Fruit fly (Drosophila melanogaster) whole organism, embryonic: ENCODE results near the gene baf.

Experiments used
- Ada2b ChIP-seq: fragments of 200-800 bp; sonication (Bioruptor generic); IDR thresholded peaks from 2 replicates; pipeline ENCODE4 v1.3.6; 2022; ENCODE audit warnings: missing biosample characterization, missing genetic modification characterization
- Aef1 ChIP-seq: fragments of 200-800 bp; sonication (Bioruptor generic); IDR thresholded peaks from 3 replicates; pipeline ENCODE4 v1.3.6; 2022; ENCODE audit warnings: missing biosample characterization, missing genetic modification characterization
- CG10147 ChIP-seq: fragments of 200-800 bp; sonication (Bioruptor generic); optimal IDR thresholded peaks from 2 replicates; lab custom pipeline; 2019; ENCODE audit warnings: missing biosample characterization, mild to moderate bottlenecking, missing genetic modification characterization, moderate library complexity
- CG1024 ChIP-seq: fragments of 200-800 bp; sonication (Bioruptor generic); IDR thresholded peaks from 2 replicates; pipeline ENCODE4 v1.3.6; 2022; ENCODE audit warnings: missing biosample characterization, missing genetic modification characterization
- CG12299 ChIP-seq: fragments of 200-800 bp; sonication (Bioruptor generic); optimal IDR thresholded peaks from 2 replicates; lab custom pipeline; 2018; ENCODE audit warnings: missing biosample characterization, mild to moderate bottlenecking, missing genetic modification characterization
- CG1233 ChIP-seq: fragments of 200-800 bp; sonication (Bioruptor generic); optimal IDR thresholded peaks from 4 replicates; lab custom pipeline; 2018; ENCODE audit warnings: missing biosample characterization, mild to moderate bottlenecking, missing genetic modification characterization
- CG16813 ChIP-seq: fragments of 200-800 bp; sonication (Bioruptor generic); IDR thresholded peaks from 3 replicates; pipeline ENCODE4 v1.3.6; 2022; ENCODE audit warnings: missing biosample characterization, missing genetic modification characterization; ENCODE audit not compliant: partially characterized antibody
- CG17361 ChIP-seq: fragments of 200-800 bp; sonication (Bioruptor generic); IDR thresholded peaks from 3 replicates; pipeline ENCODE4 v1.3.6; 2022; ENCODE audit warnings: missing biosample characterization, missing genetic modification characterization
- CG18476 ChIP-seq: fragments of 200-800 bp; sonication (Bioruptor generic); optimal IDR thresholded peaks from 2 replicates; lab custom pipeline; 2016; ENCODE audit warnings: missing biosample characterization, mild to moderate bottlenecking, missing genetic modification characterization
- CG31365 ChIP-seq: fragments of 200-800 bp; sonication (Bioruptor generic); optimal IDR thresholded peaks from 2 replicates; lab custom pipeline; 2018; ENCODE audit warnings: missing biosample characterization, mild to moderate bottlenecking, missing genetic modification characterization
- CG31388 ChIP-seq: fragments of 200-800 bp; sonication (Bioruptor generic); optimal IDR thresholded peaks from 2 replicates; lab custom pipeline; 2016; ENCODE audit warnings: missing biosample characterization, missing genetic modification characterization
- CG4282 ChIP-seq: fragments of 200-800 bp; sonication (Bioruptor generic); optimal IDR thresholded peaks from 2 replicates; lab custom pipeline; 2016; ENCODE audit warnings: missing biosample characterization, missing genetic modification characterization
- CG4328 ChIP-seq: fragments of 200-800 bp; sonication (Bioruptor generic); optimal IDR thresholded peaks from 3 replicates; lab custom pipeline; 2017; ENCODE audit warnings: missing biosample characterization, missing genetic modification reagents, missing genetic modification characterization
- CG5180 ChIP-seq: fragments of 200-800 bp; sonication (Bioruptor generic); optimal IDR thresholded peaks from 3 replicates; lab custom pipeline; 2017; ENCODE audit warnings: missing biosample characterization, missing genetic modification characterization, mild to moderate bottlenecking, moderate library complexity, missing genetic modification reagents
- CG6689 ChIP-seq: fragments of 200-800 bp; sonication (Bioruptor generic); IDR thresholded peaks from 2 replicates; pipeline ENCODE4 v1.3.6; 2022; ENCODE audit warnings: missing biosample characterization, missing genetic modification characterization
- CG6813 ChIP-seq: fragments of 200-800 bp; sonication (Bioruptor generic); optimal IDR thresholded peaks from 2 replicates; lab custom pipeline; 2017; ENCODE audit warnings: missing biosample characterization, missing genetic modification characterization, mild to moderate bottlenecking, moderate library complexity, missing genetic modification reagents
- CG7271 ChIP-seq: fragments of 200-800 bp; sonication (Bioruptor generic); optimal IDR thresholded peaks from 2 replicates; lab custom pipeline; 2018; ENCODE audit warnings: missing biosample characterization, mild to moderate bottlenecking, missing genetic modification characterization, moderate library complexity
- CG7372 ChIP-seq: fragments of 200-800 bp; sonication (Bioruptor generic); IDR thresholded peaks from 2 replicates; pipeline ENCODE4 v1.3.6; 2022; ENCODE audit warnings: missing biosample characterization, missing genetic modification characterization
- CG7745 ChIP-seq: fragments of 200-800 bp; sonication (Bioruptor generic); optimal IDR thresholded peaks from 2 replicates; lab custom pipeline; 2018; ENCODE audit warnings: missing biosample characterization, mild to moderate bottlenecking, missing genetic modification characterization, moderate library complexity
- CG7928 ChIP-seq: fragments of 200-800 bp; sonication (Bioruptor generic); optimal IDR thresholded peaks from 2 replicates; lab custom pipeline; 2017; ENCODE audit warnings: missing biosample characterization, mild to moderate bottlenecking, missing genetic modification characterization
- CG8478 ChIP-seq: fragments of >200 bp; optimal IDR thresholded peaks from 2 replicates; lab custom pipeline; 2018
- CG9609 ChIP-seq: fragments of 200-800 bp; sonication (Bioruptor generic); optimal IDR thresholded peaks from 3 replicates; lab custom pipeline; 2016; ENCODE audit warnings: missing biosample characterization, missing genetic modification characterization
- Deaf1 ChIP-seq: fragments of 200-800 bp; optimal IDR thresholded peaks from 3 replicates; lab custom pipeline; 2019; ENCODE audit warnings: missing biosample characterization, mild to moderate bottlenecking, missing genetic modification characterization, moderate library complexity
- Dfd ChIP-seq, 2 experiments: fragments of >200 bp; optimal IDR thresholded peaks; 2 replicates each; lab custom pipeline; 2017; ENCODE audit warnings: missing biosample characterization in 2 of 2, missing genetic modification characterization in 2 of 2
- E2f2 ChIP-seq: fragments of 200-800 bp; sonication (Bioruptor generic); IDR thresholded peaks from 2 replicates; pipeline ENCODE4 v1.3.6; 2022; ENCODE audit warnings: missing biosample characterization, missing genetic modification characterization
- Fer3 ChIP-seq: fragments of 200-800 bp; sonication (Bioruptor generic); optimal IDR thresholded peaks from 2 replicates; lab custom pipeline; 2018; ENCODE audit warnings: missing biosample characterization, mild to moderate bottlenecking, missing genetic modification characterization, moderate library complexity
- HLH3B ChIP-seq: fragments of 200-800 bp; sonication (Bioruptor generic); IDR thresholded peaks from 2 replicates; pipeline ENCODE4 v1.3.6; 2022; ENCODE audit warnings: missing biosample characterization, missing genetic modification characterization
- Hey ChIP-seq: fragments of 200-800 bp; sonication (Bioruptor generic); optimal IDR thresholded peaks from 3 replicates; lab custom pipeline; 2018; ENCODE audit warnings: missing biosample characterization, mild to moderate bottlenecking, missing genetic modification characterization
- Hmx ChIP-seq: fragments of 200-800 bp; sonication (Bioruptor generic); optimal IDR thresholded peaks from 2 replicates; lab custom pipeline; 2016; ENCODE audit warnings: missing biosample characterization, missing genetic modification characterization
- Hr39 ChIP-seq: fragments of >200 bp; optimal IDR thresholded peaks from 2 replicates; lab custom pipeline; 2017
- MESR4 ChIP-seq: fragments of 200-800 bp; sonication (Bioruptor generic); optimal IDR thresholded peaks from 2 replicates; lab custom pipeline; 2018; ENCODE audit warnings: missing biosample characterization, mild to moderate bottlenecking, missing genetic modification characterization, moderate library complexity
- Neu2 ChIP-seq: fragments of 200-800 bp; sonication (Bioruptor generic); optimal IDR thresholded peaks from 3 replicates; lab custom pipeline; 2016; ENCODE audit warnings: missing biosample characterization, missing genetic modification characterization, borderline replicate concordance
- Poxn ChIP-seq: fragments of 200-800 bp; sonication (Bioruptor generic); IDR thresholded peaks from 2 replicates; pipeline ENCODE4 v1.3.6; 2022; ENCODE audit warnings: missing biosample characterization, missing genetic modification characterization
- Ravus ChIP-seq: fragments of 200-800 bp; sonication (Bioruptor generic); IDR thresholded peaks from 2 replicates; pipeline ENCODE4 v1.3.6; 2022; ENCODE audit warnings: missing biosample characterization, missing genetic modification characterization
- Sox100B ChIP-seq: fragments of 200-800 bp; sonication (Bioruptor generic); optimal IDR thresholded peaks from 3 replicates; lab custom pipeline; 2018; ENCODE audit warnings: missing biosample characterization, mild to moderate bottlenecking, missing genetic modification characterization
- Sox102F ChIP-seq: fragments of 200-800 bp; sonication (Bioruptor generic); optimal IDR thresholded peaks from 2 replicates; lab custom pipeline; 2018; ENCODE audit warnings: missing biosample characterization, mild to moderate bottlenecking, missing genetic modification characterization, moderate library complexity
- Sry-β ChIP-seq: fragments of 200-800 bp; sonication (Bioruptor generic); optimal IDR thresholded peaks from 2 replicates; lab custom pipeline; 2018; ENCODE audit warnings: missing biosample characterization, mild to moderate bottlenecking, missing genetic modification characterization, moderate library complexity
- Taf1 ChIP-seq: fragments of 200-800 bp; sonication (Bioruptor generic); IDR thresholded peaks from 2 replicates; pipeline ENCODE4 v1.3.6; 2022; ENCODE audit warnings: missing biosample characterization, missing genetic modification characterization
- bcd ChIP-seq: fragments of 200-800 bp; sonication (Bioruptor generic); optimal IDR thresholded peaks from 2 replicates; lab custom pipeline; 2017; ENCODE audit warnings: missing biosample characterization, mild to moderate bottlenecking, missing genetic modification characterization
- fd102C ChIP-seq: fragments of 200-800 bp; sonication (Bioruptor generic); optimal IDR thresholded peaks from 2 replicates; lab custom pipeline; 2018; ENCODE audit warnings: missing biosample characterization, mild to moderate bottlenecking, missing genetic modification characterization, moderate library complexity
- fd3F ChIP-seq: fragments of 200-800 bp; sonication (Bioruptor generic); optimal IDR thresholded peaks from 2 replicates; lab custom pipeline; 2018; ENCODE audit warnings: missing biosample characterization, mild to moderate bottlenecking, missing genetic modification characterization, moderate library complexity
- her ChIP-seq: fragments of 200-800 bp; sonication (Bioruptor generic); optimal IDR thresholded peaks from 2 replicates; lab custom pipeline; 2016; ENCODE audit warnings: missing biosample characterization, missing genetic modification characterization
- ind ChIP-seq: fragments of 200-800 bp; sonication (Bioruptor generic); optimal IDR thresholded peaks from 3 replicates; lab custom pipeline; 2016; ENCODE audit warnings: missing biosample characterization, missing genetic modification characterization
- peb ChIP-seq: fragments of 200-800 bp; sonication (Bioruptor generic); IDR thresholded peaks from 2 replicates; pipeline ENCODE4 v1.3.6; 2022; ENCODE audit warnings: missing biosample characterization, missing genetic modification characterization
- pho ChIP-seq: fragments of 200-800 bp; sonication (Bioruptor generic); optimal IDR thresholded peaks from 2 replicates; lab custom pipeline; 2016; ENCODE audit warnings: missing biosample characterization, missing genetic modification characterization
- seq ChIP-seq: fragments of 200-800 bp; sonication (Bioruptor generic); IDR thresholded peaks from 2 replicates; pipeline ENCODE4 v1.3.6; 2022; ENCODE audit warnings: missing biosample characterization, missing genetic modification characterization
- sima ChIP-seq: fragments of 200-800 bp; sonication (Bioruptor generic); optimal IDR thresholded peaks from 2 replicates; lab custom pipeline; 2016; ENCODE audit warnings: missing biosample characterization, missing genetic modification characterization
- slou ChIP-seq: fragments of 200-800 bp; sonication (Bioruptor generic); optimal IDR thresholded peaks from 3 replicates; lab custom pipeline; 2016; ENCODE audit warnings: missing biosample characterization, missing genetic modification characterization
- trem ChIP-seq: fragments of 200-800 bp; optimal IDR thresholded peaks from 3 replicates; lab custom pipeline; 2019; ENCODE audit warnings: missing biosample characterization, mild to moderate bottlenecking, missing genetic modification characterization, moderate library complexity
- wor ChIP-seq: fragments of 200-800 bp; sonication (Bioruptor generic); IDR thresholded peaks from 2 replicates; pipeline ENCODE4 v1.3.6; 2022; ENCODE audit warnings: missing biosample characterization, missing genetic modification characterization
- zfh2 ChIP-seq: fragments of 200-800 bp; sonication (Bioruptor generic); optimal IDR thresholded peaks from 2 replicates; lab custom pipeline; 2016; ENCODE audit warnings: missing biosample characterization, missing genetic modification characterization

The baf gene

dm6 chr2L:7984059-7984800 is 45.0 kb upstream of the baf start, which contains the start of gene Snoo (continued):
- TF ChIP-seq CG7745 (tag; lab: Kevin White, UChicago) (no peak), Hr39 (no peak), zfh2 (GFP tag; lab: Kevin White, UChicago) (no peak), fd102C (GFP tag; lab: Kevin White, UChicago) (no peak), ind (GFP tag; lab: Kevin White, UChicago) (no peak), CG31388 (GFP tag; lab: Kevin White, UChicago) (no peak), Neu2 (GFP tag; lab: Kevin White, UChicago) (no peak), CG7271 (tag; lab: Kevin White, UChicago) (no peak), CG4328 (no peak), CG8478 (lab: Kevin White, UChicago) (no peak), CG17361 (no peak), CG9609 (no peak), Dfd (GFP tag; optimal IDR thresholded peaks at IDR 0.05; lab: Kevin White, UChicago) (no peak), CG10147 (GFP tag; lab: Kevin White, UChicago) (no peak), fd3F (GFP tag; lab: Kevin White, UChicago) (no peak), Ada2b (GFP tag; lab: Robert Waterston, UW) (no peak), Sox102F (GFP tag; lab: Kevin White, UChicago) (no peak), bcd (GFP tag; lab: Kevin White, UChicago) (no peak), Fer3 (no peak), E2f2 (GFP tag; lab: Robert Waterston, UW) (peak; percentile 31; the same call in 1 of the 2 replicates), trem (tag; lab: Kevin White, UChicago) (peak; percentile 43), HLH3B (GFP tag; lab: Robert Waterston, UW) (no peak), pho (GFP tag; lab: Kevin White, UChicago) (no peak), CG12299 (tag; lab: Kevin White, UChicago) (peak; percentile 4), Aef1 (no peak), peb (GFP tag; lab: Robert Waterston, UW) (no peak), Hey (tag; lab: Kevin White, UChicago) (peak; percentile 8), wor (GFP tag; lab: Robert Waterston, UW) (no peak), MESR4 (GFP tag; lab: Kevin White, UChicago) (peak; percentile 26), CG1024 (GFP tag; lab: Robert Waterston, UW) (no peak), Ravus (no peak), Sry-β (GFP tag; lab: Kevin White, UChicago) (no peak), CG7372 (GFP tag; lab: Robert Waterston, UW) (no peak), CG7928 (GFP tag; lab: Kevin White, UChicago) (no peak), Poxn (GFP tag; lab: Robert Waterston, UW) (no peak), CG16813 (GFP tag; lab: Robert Waterston, UW) (0 out of 3 replicates have a peak, but pooled peaks have one; percentile 15), seq (GFP tag; lab: Robert Waterston, UW) (no peak), CG5180 (peak; percentile 26), CG4282 (GFP tag; lab: Kevin White, UChicago) (no peak), Hmx (GFP tag; lab: Kevin White, UChicago) (no peak), Sox100B (GFP tag; lab: Kevin White, UChicago) (no peak), her (GFP tag; lab: Kevin White, UChicago) (peak; percentile 18), Taf1 (GFP tag; lab: Robert Waterston, UW) (no peak), Deaf1 (tag; lab: Kevin White, UChicago) (peak; percentile 66), CG31365 (tag; lab: Kevin White, UChicago) (no peak), CG6689 (GFP tag; lab: Robert Waterston, UW) (no peak), CG1233 (GFP tag; lab: Kevin White, UChicago) (no peak), CG18476 (GFP tag; lab: Kevin White, UChicago) (no peak), CG6813 (no peak), slou (no peak), sima (no peak)
